Fruit fly (Drosophila melanogaster): Measurements from ENCODE around the gene CG7091.

The CG7091 gene

DNA sequence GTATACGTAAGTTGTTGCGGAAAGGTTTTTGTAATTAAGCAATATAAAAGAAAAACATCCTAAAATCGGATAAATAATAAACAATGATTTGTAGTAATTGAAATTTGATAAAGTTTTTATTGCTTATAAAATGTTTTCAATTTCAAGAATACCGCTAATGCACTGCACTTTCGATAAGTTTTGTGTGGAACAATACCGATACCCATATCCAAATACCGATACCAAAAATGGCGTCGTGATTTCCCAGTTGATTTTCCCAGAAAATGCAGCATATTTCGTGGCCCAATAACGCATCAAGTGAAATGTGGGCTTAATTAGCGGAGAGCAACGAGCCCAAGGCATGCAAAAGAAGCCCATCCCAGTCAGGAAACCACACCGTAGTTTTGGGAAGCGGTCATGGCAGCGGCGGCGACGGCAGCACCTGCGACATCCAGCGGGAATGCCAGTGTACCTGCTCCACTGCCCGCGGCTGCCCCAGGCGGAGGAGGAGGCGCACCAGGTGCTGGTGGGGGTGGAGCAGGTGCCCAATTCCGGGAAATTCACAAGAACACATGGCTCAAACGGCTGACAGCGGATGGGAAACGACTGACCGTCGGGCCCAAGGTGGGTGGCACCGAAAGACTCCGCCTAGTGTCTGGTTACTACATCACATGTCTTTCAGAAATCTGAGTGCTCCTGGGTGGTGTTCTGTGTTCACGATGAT, 8.2 kb downstream of the CG7091 start, which contains the start of gene CG31342 (continued):
- TF ChIP-seq tll (GFP tag; optimal IDR thresholded peaks at IDR 0.05) = no peak
- no peak for TF ChIP-seq kni (GFP tag; optimal IDR thresholded peaks at IDR 0.05)
- no peak for TF ChIP-seq sim (GFP tag; IDR thresholded peaks at IDR 0.05)
- peak; percentile 38; the same call in 1 of the 2 replicates for TF ChIP-seq CG9932 (GFP tag; IDR thresholded peaks at IDR 0.05)
- no peak for TF ChIP-seq usp (GFP tag; optimal IDR thresholded peaks at IDR 0.05)
- TF ChIP-seq CG1529 (GFP tag; optimal IDR thresholded peaks at IDR 0.05) = no peak
- TF ChIP-seq CG14860 (GFP tag; IDR thresholded peaks at IDR 0.05; ENCODE audit: partially characterized antibody) = peak; percentile 43
- TF ChIP-seq btn (GFP tag; optimal IDR thresholded peaks at IDR 0.05) = no peak
- TF ChIP-seq Oaz (GFP tag; IDR thresholded peaks at IDR 0.05) = no peak
- TF ChIP-seq slp2 (GFP tag; optimal IDR thresholded peaks at IDR 0.05) = no peak
- TF ChIP-seq wek (GFP tag; optimal IDR thresholded peaks at IDR 0.05) = peak; percentile 98
- TF ChIP-seq emc (GFP tag; optimal IDR thresholded peaks at IDR 0.05) = no peak
- TF ChIP-seq HLH54F (GFP tag; optimal IDR thresholded peaks at IDR 0.05) = no peak
- TF ChIP-seq CG2712 (tag; optimal IDR thresholded peaks at IDR 0.05) = no peak
- peak; percentile 1 for TF ChIP-seq zfh2 (GFP tag; optimal IDR thresholded peaks at IDR 0.05)
- no peak for TF ChIP-seq NC2α (GFP tag; optimal IDR thresholded peaks at IDR 0.05)
- no peak for TF ChIP-seq E2f1 (GFP tag; IDR thresholded peaks at IDR 0.05)
- no peak for TF ChIP-seq CG10366 (GFP tag; IDR thresholded peaks at IDR 0.05)
- TF ChIP-seq Nf-YA (GFP tag; IDR thresholded peaks at IDR 0.05) = 0 out of 2 replicates have a peak, but pooled peaks have one; percentile 12
- TF ChIP-seq CG8765 (GFP tag; IDR thresholded peaks at IDR 0.05) = no peak
- TF ChIP-seq sd (tag; optimal IDR thresholded peaks at IDR 0.05) = no peak
- no peak for TF ChIP-seq Bdp1 (GFP tag; optimal IDR thresholded peaks at IDR 0.05)
- 0 out of 4 replicates have a peak, but pooled peaks have one; percentile 58 for TF ChIP-seq chinmo (GFP tag; IDR thresholded peaks at IDR 0.05; ENCODE audit: partially characterized antibody)
- no peak for TF ChIP-seq CG6813 (GFP tag; optimal IDR thresholded peaks at IDR 0.05)
- TF ChIP-seq yki (optimal IDR thresholded peaks at IDR 0.05) = no peak
- no peak for TF ChIP-seq Ravus (GFP tag; IDR thresholded peaks at IDR 0.05)
- TF ChIP-seq CTCF (GFP tag; optimal IDR thresholded peaks at IDR 0.05) = no peak
- TF ChIP-seq CG10654 (GFP tag; optimal IDR thresholded peaks at IDR 0.05) = no peak
- TF ChIP-seq CG16815 (GFP tag; optimal IDR thresholded peaks at IDR 0.05) = no peak
- TF ChIP-seq rib (GFP tag; IDR thresholded peaks at IDR 0.05) = no peak
- TF ChIP-seq CG9215 (GFP tag; IDR thresholded peaks at IDR 0.05) = no peak
- no peak for TF ChIP-seq cato (GFP tag; optimal IDR thresholded peaks at IDR 0.05; ENCODE audit: borderline replicate concordance)
- TF ChIP-seq pzg (GFP tag; optimal IDR thresholded peaks at IDR 0.05) = peak; percentile 44
- TF ChIP-seq shn (GFP tag; optimal IDR thresholded peaks at IDR 0.05) = no peak
- no peak for TF ChIP-seq CG32772 (GFP tag; IDR thresholded peaks at IDR 0.05)
- no peak for TF ChIP-seq insv (GFP tag; optimal IDR thresholded peaks at IDR 0.05)
- TF ChIP-seq tgo (GFP tag; IDR thresholded peaks at IDR 0.05) = no peak
- no peak for TF ChIP-seq CG10462 (GFP tag; optimal IDR thresholded peaks at IDR 0.05)
- peak; percentile 29; the same call in 1 of the 3 replicates for TF ChIP-seq otp (GFP tag; IDR thresholded peaks at IDR 0.05)
- no peak for TF ChIP-seq ham (GFP tag; IDR thresholded peaks at IDR 0.05)
- no peak for TF ChIP-seq Rx (GFP tag; IDR thresholded peaks at IDR 0.05)
- TF ChIP-seq CG15601 (tag; optimal IDR thresholded peaks at IDR 0.05) = peak; percentile 56
- TF ChIP-seq Chrac-16 (GFP tag; optimal IDR thresholded peaks at IDR 0.05) = no peak
- TF ChIP-seq CG9727 (GFP tag; optimal IDR thresholded peaks at IDR 0.05) = no peak
- TF ChIP-seq mirr (GFP tag; optimal IDR thresholded peaks at IDR 0.05) = no peak
- TF ChIP-seq CG3281 (GFP tag; optimal IDR thresholded peaks at IDR 0.05) = no peak
- TF ChIP-seq CG31388 (GFP tag; optimal IDR thresholded peaks at IDR 0.05) = no peak
- peak; percentile 48 for TF ChIP-seq zen (tag; optimal IDR thresholded peaks at IDR 0.05)
- no peak for TF ChIP-seq Hand (GFP tag; optimal IDR thresholded peaks at IDR 0.05)
- TF ChIP-seq CG12769 (tag; optimal IDR thresholded peaks at IDR 0.05) = no peak
- no peak for TF ChIP-seq sens-2 (GFP tag; IDR thresholded peaks at IDR 0.05)
- no peak for TF ChIP-seq CG14667 (GFP tag; IDR thresholded peaks at IDR 0.05)
